Worm (Caenorhabditis elegans): Measurements from ENCODE around the gene Y51A2B.4.

Y51A2B.4 gene

ce11 chrV:18339807-18340206, 49.1 kb downstream of the Y51A2B.4 start, which contains the start of gene C08E8.10:
TSS of gene C08E8.10 (minus strand) at chrV:18339907.
- TF ChIP-seq C34F6.9 (tag; optimal IDR thresholded peaks at IDR 0.05) (no peak), ZK546.5 (tag; optimal IDR thresholded peaks at IDR 0.05) (no peak), nhr-6 (tag; optimal IDR thresholded peaks at IDR 0.05) (no peak), lin-11 (tag; optimal IDR thresholded peaks at IDR 0.05) (no peak), mdl-1 (tag; optimal IDR thresholded peaks at IDR 0.05) (no peak), nhr-77 (tag; optimal IDR thresholded peaks at IDR 0.05) (no peak), dmd-4 (tag; optimal IDR thresholded peaks at IDR 0.05) (no peak), ztf-11 (tag; optimal IDR thresholded peaks at IDR 0.05) (no peak), unc-62 (GFP tag; optimal IDR thresholded peaks at IDR 0.05) (no peak), sma-3 (GFP tag; optimal IDR thresholded peaks at IDR 0.05) (no peak), F13H6.1 (tag; optimal IDR thresholded peaks at IDR 0.05) (no peak), nhr-10 (tag; optimal IDR thresholded peaks at IDR 0.05) (no peak)

DNA sequence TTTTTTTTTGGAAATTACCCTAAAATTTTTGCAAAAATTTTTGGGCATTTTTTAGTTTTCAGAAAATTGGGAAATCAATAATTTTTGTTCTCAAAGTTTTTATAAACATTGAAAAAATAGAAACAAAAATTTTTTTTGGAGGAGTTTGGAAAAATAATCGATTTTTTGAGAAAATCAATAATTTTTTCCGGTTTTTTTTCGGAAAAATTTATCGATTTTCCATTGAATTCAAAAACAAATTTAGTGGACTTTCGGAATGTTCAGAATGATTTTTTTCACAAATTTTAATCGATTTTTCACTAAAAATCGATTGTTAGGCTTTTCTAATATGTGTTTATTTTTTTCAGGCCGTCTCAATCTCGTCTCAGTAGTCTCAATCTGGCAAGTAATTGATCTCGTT, 51.3 kb downstream of the Y51A2B.4 start:
- TF ChIP-seq nhr-11 (tag; optimal IDR thresholded peaks at IDR 0.05), result no peak
- no peak for TF ChIP-seq elt-1 (tag; optimal IDR thresholded peaks at IDR 0.05)
- TF ChIP-seq fos-1 (tag; optimal IDR thresholded peaks at IDR 0.05), result no peak
- no peak for TF ChIP-seq mdl-1 (tag; optimal IDR thresholded peaks at IDR 0.05)
- no peak for TF ChIP-seq lsy-2 (tag; optimal IDR thresholded peaks at IDR 0.05)
- TF ChIP-seq ceh-82 (tag; optimal IDR thresholded peaks at IDR 0.05), result no peak
- TF ChIP-seq Y55F3AM.14 (GFP tag; optimal IDR thresholded peaks at IDR 0.05), result no peak
- no peak for TF ChIP-seq nhr-237 (tag; optimal IDR thresholded peaks at IDR 0.05)
- no peak for TF ChIP-seq egl-27 (tag; optimal IDR thresholded peaks at IDR 0.05)
- no peak for TF ChIP-seq lin-13 (GFP tag; optimal IDR thresholded peaks at IDR 0.05)
- no peak for TF ChIP-seq sem-4 (tag; optimal IDR thresholded peaks at IDR 0.05)
- TF ChIP-seq snpc-4 (tag; optimal IDR thresholded peaks at IDR 0.05), result no peak
